Worm (Caenorhabditis elegans): ENCODE measurements around the gene mog-3.

DNA sequence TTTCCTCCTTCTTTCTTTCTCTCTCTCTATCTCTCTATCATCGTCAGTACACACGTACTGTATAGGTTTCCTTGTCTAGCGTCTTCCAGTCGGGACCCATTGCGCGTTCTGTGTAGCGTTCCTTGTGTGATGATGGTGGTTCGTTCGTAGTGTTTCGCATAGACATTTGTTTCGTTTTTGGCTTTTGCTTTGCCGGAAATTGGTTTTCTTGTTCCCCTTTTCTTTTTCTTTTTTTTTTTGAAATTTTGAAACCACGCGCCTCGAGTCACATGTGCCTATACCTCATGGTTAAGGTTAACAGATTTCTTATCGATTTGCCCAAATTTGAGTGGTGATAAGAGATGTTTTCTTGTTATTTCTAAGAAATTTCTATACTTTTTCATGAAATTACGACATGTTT is 10.2 kb downstream of the mog-3 start:
- no peak for TF ChIP-seq lin-39 (tag; optimal IDR thresholded peaks at IDR 0.05)
- no peak for TF ChIP-seq T20F7.1 (GFP tag; optimal IDR thresholded peaks at IDR 0.05)
- no peak for TF ChIP-seq hif-1 (tag; optimal IDR thresholded peaks at IDR 0.05)
- TF ChIP-seq dmd-9 (GFP tag; IDR thresholded peaks at IDR 0.05), result no peak
- no peak for TF ChIP-seq sdz-12 (GFP tag; optimal IDR thresholded peaks at IDR 0.05)
- TF ChIP-seq lir-3 (tag; optimal IDR thresholded peaks at IDR 0.05), result no peak
- no peak for TF ChIP-seq lsy-2 (tag; optimal IDR thresholded peaks at IDR 0.05)
